Worm (Caenorhabditis elegans) whole organism, L4 larva: ENCODE measurements around the gene ril-2.

ENCODE experiments used
- D1046.2 ChIP-seq: fragments of 200-800 bp; sonication (Bioruptor generic); IDR thresholded peaks from 2 replicates; pipeline ENCODE4 v1.3.6; 2022; ENCODE audit warnings: missing genetic modification characterization, missing compliant biosample characterization
- F10B5.3 ChIP-seq: sonication (generic microtip); optimal IDR thresholded peaks from 2 replicates; lab custom pipeline; 2016; ENCODE audit warnings: mild to moderate bottlenecking, missing genetic modification characterization, missing compliant biosample characterization
- F37D6.2 ChIP-seq: sonication (generic microtip); optimal IDR thresholded peaks from 2 replicates; lab custom pipeline; 2016; ENCODE audit warnings: mild to moderate bottlenecking, missing genetic modification characterization, missing compliant biosample characterization
- F49E8.2 ChIP-seq: sonication (generic microtip); optimal IDR thresholded peaks from 2 replicates; lab custom pipeline; 2016; ENCODE audit warnings: missing compliant biosample characterization, mild to moderate bottlenecking, missing genetic modification characterization, borderline replicate concordance
- T26A8.4 ChIP-seq: fragments of 200-800 bp; sonication (Bioruptor generic); IDR thresholded peaks from 2 replicates; pipeline ENCODE4 v1.3.6; 2022; ENCODE audit warnings: missing genetic modification characterization, missing compliant biosample characterization
- Y48G9A.11 ChIP-seq: fragments of 200-800 bp; sonication (Bioruptor generic); IDR thresholded peaks from 2 replicates; pipeline ENCODE4 v1.3.6; 2022; ENCODE audit warnings: missing genetic modification reagents, missing genetic modification characterization, missing compliant biosample characterization
- ZK337.2 ChIP-seq: fragments of 200-800 bp; sonication (Bioruptor generic); IDR thresholded peaks from 2 replicates; pipeline ENCODE4 v1.3.6; 2022; ENCODE audit warnings: missing genetic modification reagents, missing genetic modification characterization, missing compliant biosample characterization
- aha-1 ChIP-seq: fragments of 150-350 bp; peaks from one replicate; lab custom pipeline; 2014; ENCODE audit warnings: missing biosample characterization, missing genetic modification characterization
- ama-1 ChIP-seq: fragments of 150-350 bp; optimal IDR thresholded peaks from 2 replicates; lab custom pipeline; 2014; ENCODE audit warnings: inconsistent platforms, mixed read lengths
- ceh-20 ChIP-seq: fragments of 200-800 bp; sonication (Bioruptor generic); IDR thresholded peaks from 2 replicates; pipeline ENCODE4 v1.3.6; 2022; ENCODE audit warnings: missing genetic modification reagents, missing genetic modification characterization, missing compliant biosample characterization
- ces-1 ChIP-seq: fragments of 150-350 bp; sonication (generic microtip); optimal IDR thresholded peaks from 4 replicates; lab custom pipeline; 2014; ENCODE audit warnings: missing biosample characterization, missing genetic modification reagents, missing genetic modification characterization
- ctbp-1 ChIP-seq: fragments of 200-800 bp; sonication (Bioruptor generic); IDR thresholded peaks from 2 replicates; pipeline ENCODE4 v1.3.6; 2022; ENCODE audit warnings: missing genetic modification reagents, missing genetic modification characterization, missing compliant biosample characterization
- daf-16 ChIP-seq, 3 experiments: sonication (generic microtip); optimal IDR thresholded peaks; 2 replicates each; lab custom pipeline; 2016 to 2017; ENCODE audit warnings: missing genetic modification characterization in 3 of 3, missing genetic modification reagents in 3 of 3, mild to moderate bottlenecking in 2 of 3, missing compliant biosample characterization in 2 of 3, missing biosample characterization in 1 of 3, moderate library complexity in 1 of 3
- daf-8 ChIP-seq: fragments of 200-800 bp; sonication (Bioruptor generic); IDR thresholded peaks from 2 replicates; pipeline ENCODE4 v1.3.6; 2022; ENCODE audit warnings: missing genetic modification characterization, missing compliant biosample characterization
- dmd-6 ChIP-seq: fragments of 200-800 bp; sonication (Bioruptor generic); IDR thresholded peaks from 2 replicates; pipeline ENCODE4 v1.3.6; 2022; ENCODE audit warnings: missing genetic modification reagents, missing genetic modification characterization, missing compliant biosample characterization
- dmd-8 ChIP-seq: fragments of 200-800 bp; sonication (Bioruptor generic); IDR thresholded peaks from 2 replicates; pipeline ENCODE4 v1.3.6; 2022; ENCODE audit warnings: missing genetic modification characterization, missing compliant biosample characterization
- dmd-9 ChIP-seq: fragments of 200-800 bp; sonication (Bioruptor generic); IDR thresholded peaks from 2 replicates; pipeline ENCODE4 v1.3.6; 2022; ENCODE audit warnings: missing genetic modification reagents, missing genetic modification characterization, missing compliant biosample characterization
- dpl-1 ChIP-seq: fragments of 150-350 bp; optimal IDR thresholded peaks from 2 replicates; lab custom pipeline; 2014; ENCODE audit warnings: missing biosample characterization, missing genetic modification reagents, missing genetic modification characterization
- dve-1 ChIP-seq: sonication (generic microtip); optimal IDR thresholded peaks from 2 replicates; lab custom pipeline; 2017; ENCODE audit warnings: antibody characterized with exemption, mild to moderate bottlenecking, missing genetic modification characterization, missing compliant biosample characterization; ENCODE audit not compliant: insufficient read depth
- egl-43 ChIP-seq: fragments of 200-800 bp; sonication (Bioruptor generic); IDR thresholded peaks from 2 replicates; pipeline ENCODE4 v1.3.6; 2022; ENCODE audit warnings: missing genetic modification reagents, missing genetic modification characterization, missing compliant biosample characterization
- gei-8 ChIP-seq: fragments of 200-800 bp; sonication (Bioruptor generic); optimal IDR thresholded peaks from 2 replicates; lab custom pipeline; 2018; ENCODE audit warnings: mild to moderate bottlenecking, missing genetic modification characterization, missing compliant biosample characterization
- hlh-11 ChIP-seq: fragments of 200-800 bp; sonication (Bioruptor generic); optimal IDR thresholded peaks from 2 replicates; lab custom pipeline; 2018; ENCODE audit warnings: mild to moderate bottlenecking, missing genetic modification characterization, missing compliant biosample characterization
- hmg-1.1 ChIP-seq: fragments of 200-800 bp; sonication (Bioruptor generic); IDR thresholded peaks from 2 replicates; pipeline ENCODE4 v1.3.6; 2022; ENCODE audit warnings: missing genetic modification reagents, missing genetic modification characterization, missing compliant biosample characterization
- lim-7 ChIP-seq: fragments of 200-800 bp; sonication (Bioruptor generic); IDR thresholded peaks from 2 replicates; pipeline ENCODE4 v1.3.6; 2022; ENCODE audit warnings: missing genetic modification characterization, missing compliant biosample characterization
- lin-13 ChIP-seq: fragments of 150-350 bp; optimal IDR thresholded peaks from 2 replicates; lab custom pipeline; 2014; ENCODE audit warnings: missing biosample characterization, missing genetic modification reagents, missing genetic modification characterization
- lin-15B ChIP-seq: fragments of 150-350 bp; sonication (generic microtip); optimal IDR thresholded peaks from 3 replicates; lab custom pipeline; 2014; ENCODE audit warnings: missing biosample characterization, missing genetic modification characterization
- lin-29 ChIP-seq: fragments of 200-800 bp; sonication (Bioruptor generic); IDR thresholded peaks from 2 replicates; pipeline ENCODE4 v1.3.6; 2022; ENCODE audit warnings: missing genetic modification reagents, missing genetic modification characterization, missing compliant biosample characterization
- lsy-2 ChIP-seq, 2 experiments: fragments of 150-350 bp in 1 of 2; sonication (generic microtip) in 1 of 2; optimal IDR thresholded peaks; 2 replicates each; lab custom pipeline; 2014 to 2017; ENCODE audit warnings: missing biosample characterization in 2 of 2, missing genetic modification characterization in 2 of 2
- madf-5 ChIP-seq, 2 experiments: fragments of 200-800 bp; sonication (Bioruptor generic); IDR thresholded peaks; 2 replicates each; pipeline ENCODE4 v1.3.6; 2022; ENCODE audit warnings: missing compliant biosample characterization in 2 of 2, missing genetic modification characterization in 2 of 2
- madf-9 ChIP-seq: fragments of 200-800 bp; sonication (Bioruptor generic); conservative IDR thresholded peaks from 2 replicates; pipeline ENCODE4 v1.3.6; 2022; ENCODE audit warnings: missing genetic modification reagents, missing genetic modification characterization, missing compliant biosample characterization
- mes-2 ChIP-seq: sonication (generic microtip); optimal IDR thresholded peaks from 2 replicates; lab custom pipeline; 2016; ENCODE audit warnings: missing genotype, mild to moderate bottlenecking, missing genetic modification characterization, missing compliant biosample characterization; ENCODE audit not compliant: poor library complexity, severe bottlenecking
- mxl-3 ChIP-seq: fragments of 200-800 bp; sonication (Bioruptor generic); optimal IDR thresholded peaks from 2 replicates; lab custom pipeline; 2018; ENCODE audit warnings: mild to moderate bottlenecking, missing genetic modification characterization, missing compliant biosample characterization
- nhr-11 ChIP-seq: fragments of 150-350 bp; optimal IDR thresholded peaks from 2 replicates; lab custom pipeline; 2014; ENCODE audit warnings: missing biosample characterization, missing genetic modification characterization
- nhr-237 ChIP-seq: sonication (generic microtip); optimal IDR thresholded peaks from 2 replicates; lab custom pipeline; 2017; ENCODE audit warnings: missing biosample characterization, missing genetic modification characterization
- nhr-25 ChIP-seq: sonication (generic microtip); optimal IDR thresholded peaks from 2 replicates; lab custom pipeline; 2017; ENCODE audit warnings: missing genetic modification characterization, mild to moderate bottlenecking, missing compliant biosample characterization, antibody characterized with exemption, moderate library complexity, borderline replicate concordance; ENCODE audit not compliant: insufficient read depth
- nhr-41 ChIP-seq: fragments of 200-800 bp; sonication (Bioruptor generic); IDR thresholded peaks from 2 replicates; pipeline ENCODE4 v1.3.6; 2022; ENCODE audit warnings: missing genetic modification reagents, missing genetic modification characterization, missing compliant biosample characterization
- nhr-76 ChIP-seq: fragments of 150-350 bp; optimal IDR thresholded peaks from 2 replicates; lab custom pipeline; 2014; ENCODE audit warnings: missing biosample characterization, missing genetic modification characterization
- pha-4 ChIP-seq, 2 experiments: fragments of 150-350 bp in 1 of 2; fragments of 200-800 bp in 1 of 2; sonication (Bioruptor generic) in 1 of 2; IDR thresholded peaks in 1 of 2; optimal IDR thresholded peaks in 1 of 2; 2 replicates each; pipeline versions ENCODE4 v1.3.6 to Lab custom; 2014 to 2022; ENCODE audit warnings: missing genetic modification characterization in 2 of 2, missing genetic modification reagents in 2 of 2, missing biosample characterization in 1 of 2, missing compliant biosample characterization in 1 of 2
- rbr-2 ChIP-seq: sonication (generic microtip); optimal IDR thresholded peaks from 2 replicates; lab custom pipeline; 2016; ENCODE audit warnings: missing genotype, missing genetic modification characterization, missing compliant biosample characterization
- saeg-2 ChIP-seq: fragments of 200-800 bp; sonication (Bioruptor generic); IDR thresholded peaks from 2 replicates; pipeline ENCODE4 v1.3.6; 2022; ENCODE audit warnings: missing genetic modification reagents, missing genetic modification characterization, missing compliant biosample characterization
- skn-1 ChIP-seq: fragments of 150-350 bp; optimal IDR thresholded peaks from 2 replicates; lab custom pipeline; 2014; ENCODE audit warnings: missing biosample characterization, missing genetic modification characterization
- tra-1 ChIP-seq: fragments of 200-800 bp; sonication (Bioruptor generic); IDR thresholded peaks from 2 replicates; pipeline ENCODE4 v1.3.6; 2022; ENCODE audit warnings: missing genetic modification reagents, missing genetic modification characterization, missing compliant biosample characterization
- unc-130 ChIP-seq: sonication (generic microtip); optimal IDR thresholded peaks from 2 replicates; lab custom pipeline; 2016; ENCODE audit warnings: missing genetic modification reagents, missing genetic modification characterization, missing compliant biosample characterization
- unc-62 ChIP-seq, 3 experiments: fragments of 150-350 bp in 1 of 3; sonication (generic microtip); optimal IDR thresholded peaks in 2 of 3; peaks in 1 of 3; 1 replicate in 1 of 3; 2 replicates in 2 of 3; lab custom pipeline; 2014 to 2017; ENCODE audit warnings: missing biosample characterization in 3 of 3, missing genetic modification characterization in 3 of 3, missing genetic modification reagents in 3 of 3, missing genotype in 1 of 3
- zfp-3 ChIP-seq: fragments of 200-800 bp; sonication (Bioruptor generic); conservative IDR thresholded peaks from 2 replicates; pipeline ENCODE4 v1.3.6; 2022; ENCODE audit warnings: missing genetic modification reagents, missing genetic modification characterization, missing compliant biosample characterization

The ril-2 gene

DNA sequence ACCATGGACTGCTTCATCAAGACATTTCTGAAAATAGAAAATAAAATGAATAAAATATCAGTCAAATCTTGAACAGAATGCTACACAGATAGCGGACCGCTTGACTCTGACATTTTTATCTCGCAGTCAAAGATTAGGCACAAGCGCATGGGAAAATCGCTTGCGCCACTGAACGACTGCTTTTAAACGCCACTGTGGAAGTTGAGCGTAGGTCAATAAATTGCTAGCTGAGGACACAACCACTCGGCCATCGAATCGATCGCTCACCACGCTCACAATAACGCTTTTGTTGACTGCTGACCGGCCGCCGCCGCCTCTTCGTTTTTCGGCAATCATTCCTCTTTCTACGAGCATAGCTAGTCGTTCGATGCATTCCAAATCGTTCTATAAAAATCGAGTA, 2.2 kb downstream of the ril-2 start (continued):
- TF ChIP-seq lin-13 (peak; percentile 9), lim-7 (peak; percentile 84), unc-62 (GFP tag; optimal IDR thresholded peaks at IDR 0.05 in 1 of 2; lab: Kevin White, UChicago) (peak in 1 of 2 experiments; percentile 94), unc-62 (tag; optimal IDR thresholded peaks at IDR 0.05; lab: Kevin White, UChicago) (no peak), dmd-8 (GFP tag; lab: Robert Waterston, UW) (peak; percentile 60; the same call in 1 of the 2 replicates), skn-1 (tag; lab: Kevin White, UChicago) (no peak), nhr-11 (tag; lab: Kevin White, UChicago) (no peak), ceh-20 (GFP tag; lab: Robert Waterston, UW) (0 out of 2 replicates have a peak, but pooled peaks have one; percentile 22), F37D6.2 (tag; lab: Kevin White, UChicago) (no peak), ama-1 (lab: Kevin White, UChicago) (no peak), saeg-2 (GFP tag; lab: Robert Waterston, UW) (peak; percentile 5; the same call in 1 of the 2 replicates), unc-130 (GFP tag; lab: Kevin White, UChicago) (peak; percentile 30), nhr-41 (GFP tag; lab: Robert Waterston, UW) (0 out of 2 replicates have a peak, but pooled peaks have one; percentile 40), dmd-9 (GFP tag; lab: Robert Waterston, UW) (0 out of 2 replicates have a peak, but pooled peaks have one; percentile 9), lin-29 (GFP tag; lab: Robert Waterston, UW) (no peak), lin-15B (no peak), mxl-3 (peak; percentile 50), gei-8 (GFP tag; lab: Kevin White, UChicago) (peak; percentile 33), hmg-1.1 (GFP tag; lab: Robert Waterston, UW) (peak; percentile 56), daf-16 (GFP tag; optimal IDR thresholded peaks at IDR 0.05; lab: Kevin White, UChicago) (peak in 1 of 2 experiments; percentile 69), daf-16 (tag; optimal IDR thresholded peaks at IDR 0.05; lab: Kevin White, UChicago) (peak; percentile 76), D1046.2 (GFP tag; lab: Robert Waterston, UW) (peak; percentile 83), dpl-1 (GFP tag; lab: Kevin White, UChicago) (no peak), nhr-25 (tag; lab: Kevin White, UChicago) (peak; percentile 38), ctbp-1 (GFP tag; lab: Robert Waterston, UW) (0 out of 2 replicates have a peak, but pooled peaks have one; percentile 46), madf-9 (GFP tag; lab: Robert Waterston, UW) (peak; percentile 53; the same call in 1 of the 2 replicates), aha-1 (tag; lab: Kevin White, UChicago) (no peak), rbr-2 (tag; lab: Kevin White, UChicago) (peak; percentile 53), dve-1 (tag; lab: Kevin White, UChicago) (no peak), Y48G9A.11 (peak; percentile 80), tra-1 (GFP tag; lab: Robert Waterston, UW) (0 out of 2 replicates have a peak, but pooled peaks have one; percentile 9), lsy-2 (tag; optimal IDR thresholded peaks at IDR 0.05; lab: Kevin White, UChicago) (peak in 1 of 2 experiments; percentile 42), pha-4 (GFP tag; IDR thresholded peaks at IDR 0.05; lab: Robert Waterston, UW) (peak; percentile 76), pha-4 (tag; optimal IDR thresholded peaks at IDR 0.05; lab: Kevin White, UChicago) (no peak), madf-5 (GFP tag; IDR thresholded peaks at IDR 0.05; lab: Robert Waterston, UW) (peak; percentile 36 to 45; a peak in 1 of 4 replicates), daf-8 (GFP tag; lab: Robert Waterston, UW) (no peak), egl-43 (GFP tag; lab: Robert Waterston, UW) (peak; percentile 86), zfp-3 (GFP tag; lab: Robert Waterston, UW) (no peak; the same call in 1 of the 2 replicates), mes-2 (tag; lab: Kevin White, UChicago) (peak; percentile 77), T26A8.4 (GFP tag; lab: Robert Waterston, UW) (peak; percentile 67; the same call in 1 of the 2 replicates), F49E8.2 (tag; lab: Kevin White, UChicago) (peak; percentile 53), nhr-237 (no peak), ces-1 (GFP tag; lab: Kevin White, UChicago) (no peak), hlh-11 (peak; percentile 47), nhr-76 (tag; lab: Kevin White, UChicago) (no peak), ZK337.2 (GFP tag; lab: Robert Waterston, UW) (no peak), F10B5.3 (peak; percentile 24), dmd-6 (GFP tag; lab: Robert Waterston, UW) (peak; percentile 41; the same call in 1 of the 2 replicates)
